Fruit fly (Drosophila melanogaster) whole organism, wandering third instar larva: ENCODE measurements around the gene CG14422.

Experiments used
- CG32264 ChIP-seq: fragments of 200-800 bp; sonication (Bioruptor generic); optimal IDR thresholded peaks from 2 replicates; lab custom pipeline; 2016; ENCODE audit warnings: missing biosample characterization, missing genetic modification characterization
- CG9705 ChIP-seq: fragments of 200-800 bp; sonication (Bioruptor generic); optimal IDR thresholded peaks from 2 replicates; lab custom pipeline; 2018; ENCODE audit warnings: missing biosample characterization, mild to moderate bottlenecking, missing genetic modification characterization
- CrebA ChIP-seq: fragments of 200-800 bp; sonication (Bioruptor generic); optimal IDR thresholded peaks from 2 replicates; lab custom pipeline; 2016; ENCODE audit warnings: missing biosample characterization, mild to moderate bottlenecking, missing genetic modification characterization, borderline replicate concordance
- Dif ChIP-seq: fragments of 200-275, 200-300 bp; sonication (Bioruptor generic); optimal IDR thresholded peaks from 2 replicates; lab custom pipeline; 2018; ENCODE audit warnings: missing biosample characterization, missing genetic modification characterization; ENCODE audit not compliant: partially characterized antibody
- GATAd ChIP-seq: sonication (Bioruptor generic); optimal IDR thresholded peaks from 2 replicates; lab custom pipeline; 2016; ENCODE audit warnings: missing biosample characterization, missing genetic modification characterization
- HLH106 ChIP-seq: fragments of 200-800 bp; optimal IDR thresholded peaks from 3 replicates; lab custom pipeline; 2019; ENCODE audit warnings: missing biosample characterization, mild to moderate bottlenecking, missing genetic modification characterization, moderate library complexity
- Hnf4 ChIP-seq: fragments of 200-800 bp; sonication (Bioruptor generic); optimal IDR thresholded peaks from 2 replicates; lab custom pipeline; 2016; ENCODE audit warnings: missing biosample characterization, mild to moderate bottlenecking, missing genetic modification characterization
- Hr83 ChIP-seq: fragments of 200-300 bp; sonication (Bioruptor generic); optimal IDR thresholded peaks from 2 replicates; lab custom pipeline; 2016; ENCODE audit warnings: missing biosample characterization, mild to moderate bottlenecking, missing genetic modification characterization, moderate library complexity; ENCODE audit not compliant: poor library complexity, severe bottlenecking
- Mio ChIP-seq: sonication (Bioruptor generic); optimal IDR thresholded peaks from 2 replicates; lab custom pipeline; 2016; ENCODE audit warnings: missing biosample characterization, missing genetic modification characterization
- Myc ChIP-seq: fragments of >200 bp; optimal IDR thresholded peaks from 2 replicates; lab custom pipeline; 2017
- N ChIP-seq: fragments of >200 bp; optimal IDR thresholded peaks from 2 replicates; lab custom pipeline; 2018; ENCODE audit warnings: missing biosample characterization, missing external identifiers, missing genetic modification characterization
- Rel ChIP-seq, 2 experiments: fragments of 200-800 bp; sonication (Bioruptor generic) in 1 of 2; optimal IDR thresholded peaks; 2 replicates in 1 of 2; 3 replicates in 1 of 2; lab custom pipeline; 2016 to 2019; ENCODE audit warnings: mild to moderate bottlenecking in 2 of 2, missing biosample characterization in 2 of 2, missing genetic modification characterization in 2 of 2, moderate library complexity in 1 of 2
- Sp1 ChIP-seq: fragments of 200-800 bp; sonication (Bioruptor generic); optimal IDR thresholded peaks from 3 replicates; lab custom pipeline; 2019; ENCODE audit warnings: missing biosample characterization, mild to moderate bottlenecking, missing genetic modification characterization, moderate library complexity
- Vsx2 ChIP-seq: fragments of 200-300, 225-300 bp; sonication (Bioruptor generic); optimal IDR thresholded peaks from 2 replicates; lab custom pipeline; 2018; ENCODE audit warnings: missing biosample characterization, missing genetic modification characterization; ENCODE audit not compliant: partially characterized antibody
- br ChIP-seq: fragments of 200-800 bp; sonication (Bioruptor generic); optimal IDR thresholded peaks from 2 replicates; lab custom pipeline; 2016; ENCODE audit warnings: missing biosample characterization, missing genetic modification characterization
- brk ChIP-seq: fragments of 200-800 bp; sonication (Bioruptor generic); optimal IDR thresholded peaks from 2 replicates; lab custom pipeline; 2016; ENCODE audit warnings: missing biosample characterization, mild to moderate bottlenecking, missing genetic modification characterization
- dl ChIP-seq, 2 experiments: fragments of 175-275, 200-275 bp in 1 of 2; fragments of 200-275 bp in 1 of 2; sonication (Bioruptor generic); optimal IDR thresholded peaks; lab custom pipeline; 2018; ENCODE audit warnings: mild to moderate bottlenecking in 2 of 2, missing biosample characterization in 2 of 2, missing genetic modification characterization in 2 of 2, moderate library complexity in 2 of 2; ENCODE audit not compliant: partially characterized antibody in 2 of 2, insufficient read depth in 1 of 2
- dmrt93B ChIP-seq: fragments of 200-800 bp; sonication (Bioruptor generic); optimal IDR thresholded peaks from 2 replicates; lab custom pipeline; 2018; ENCODE audit warnings: missing biosample characterization, mild to moderate bottlenecking, missing genetic modification characterization
- dsf ChIP-seq: sonication (Bioruptor generic); optimal IDR thresholded peaks from 2 replicates; lab custom pipeline; 2016; ENCODE audit warnings: missing biosample characterization, missing genetic modification characterization, borderline replicate concordance
- foxo ChIP-seq, 2 experiments: fragments of 200-800 bp; sonication (Bioruptor generic); optimal IDR thresholded peaks; 2 replicates in 1 of 2; 3 replicates in 1 of 2; lab custom pipeline; 2016 to 2017; ENCODE audit warnings: missing biosample characterization in 2 of 2, missing genetic modification characterization in 2 of 2
- fru ChIP-seq: fragments of 200-800 bp; sonication (Bioruptor generic); optimal IDR thresholded peaks from 3 replicates; lab custom pipeline; 2016; ENCODE audit warnings: missing biosample characterization, mild to moderate bottlenecking, missing genetic modification characterization
- h ChIP-seq: fragments of 200-800 bp; sonication (Bioruptor generic); optimal IDR thresholded peaks from 3 replicates; lab custom pipeline; 2016; ENCODE audit warnings: missing biosample characterization, mild to moderate bottlenecking, missing genetic modification characterization
- jim ChIP-seq: fragments of 175-275, 200-325 bp; sonication (Bioruptor generic); optimal IDR thresholded peaks from 2 replicates; lab custom pipeline; 2016; ENCODE audit warnings: missing biosample characterization, mild to moderate bottlenecking, missing genetic modification characterization
- psq ChIP-seq: fragments of 200-800 bp; sonication (Bioruptor generic); optimal IDR thresholded peaks from 3 replicates; lab custom pipeline; 2017; ENCODE audit warnings: missing biosample characterization, mild to moderate bottlenecking, missing genetic modification characterization, moderate library complexity
- rgr ChIP-seq: fragments of 200-800 bp; sonication (Bioruptor generic); optimal IDR thresholded peaks from 3 replicates; lab custom pipeline; 2016; ENCODE audit warnings: missing biosample characterization, mild to moderate bottlenecking, missing genetic modification characterization
- sv ChIP-seq: fragments of 200-800 bp; sonication (Bioruptor generic); optimal IDR thresholded peaks from 3 replicates; lab custom pipeline; 2016; ENCODE audit warnings: missing biosample characterization, missing genetic modification characterization
- tai ChIP-seq: sonication (Bioruptor generic); optimal IDR thresholded peaks from 2 replicates; lab custom pipeline; 2016; ENCODE audit warnings: missing biosample characterization, missing genetic modification characterization
- woc ChIP-seq: sonication (Bioruptor generic); optimal IDR thresholded peaks from 2 replicates; lab custom pipeline; 2016; ENCODE audit warnings: missing biosample characterization, mild to moderate bottlenecking, missing genetic modification characterization

The CG14422 gene

dm6 chrX:2936727-2937126, 6.5 kb upstream of the CG14422 start, which contains the start of gene CG3598:
TSS of gene CG3598 (plus strand) at chrX:2937027.
- TF ChIP-seq br (GFP tag; lab: Kevin White, UChicago) = no peak
- TF ChIP-seq CG9705 (GFP tag; lab: Kevin White, UChicago) = no peak
- no peak for TF ChIP-seq Sp1 (GFP tag; lab: Kevin White, UChicago)
- TF ChIP-seq Mio (GFP tag; lab: Kevin White, UChicago) = no peak
- TF ChIP-seq GATAd (GFP tag; lab: Kevin White, UChicago) = no peak
- TF ChIP-seq Vsx2 (GFP tag; lab: Kevin White, UChicago) = no peak
- no peak for TF ChIP-seq rgr (GFP tag; lab: Kevin White, UChicago)
- TF ChIP-seq jim (GFP tag; lab: Kevin White, UChicago) = no peak
- TF ChIP-seq Rel (GFP tag; optimal IDR thresholded peaks at IDR 0.05; lab: Kevin White, UChicago) = no peak
- no peak for TF ChIP-seq Rel (tag; optimal IDR thresholded peaks at IDR 0.05; lab: Kevin White, UChicago)
- no peak for TF ChIP-seq foxo (GFP tag; optimal IDR thresholded peaks at IDR 0.05; lab: Kevin White, UChicago)
- no peak for TF ChIP-seq Myc (lab: Kevin White, UChicago)
- TF ChIP-seq sv (GFP tag; lab: Kevin White, UChicago) = no peak
- no peak for TF ChIP-seq Dif (GFP tag; lab: Kevin White, UChicago)
- no peak for TF ChIP-seq dmrt93B (GFP tag; lab: Kevin White, UChicago)
- no peak for TF ChIP-seq CrebA (GFP tag; lab: Kevin White, UChicago)
- no peak for TF ChIP-seq dsf
- TF ChIP-seq HLH106 (tag; lab: Kevin White, UChicago) = no peak
- no peak for TF ChIP-seq psq (GFP tag; lab: Kevin White, UChicago)
- TF ChIP-seq CG32264 = no peak
- TF ChIP-seq, all 38 proteins: peak for 0

- TF ChIP-seq jim (GFP tag; lab: Kevin White, UChicago) (no peak), Dif (GFP tag; lab: Kevin White, UChicago) (no peak), woc (GFP tag; lab: Kevin White, UChicago) (no peak), CG32264 (no peak), HLH106 (tag; lab: Kevin White, UChicago) (no peak), Vsx2 (GFP tag; lab: Kevin White, UChicago) (no peak), GATAd (GFP tag; lab: Kevin White, UChicago) (no peak)
Observed at dm6 chrX:2938556-2938955, 4.6 kb upstream of the CG14422 start, which contains the start of gene CG14420. TSS of gene CG14420 (plus strand) at chrX:2938856.

- TF ChIP-seq CG9705 (GFP tag; lab: Kevin White, UChicago) (no peak), Myc (lab: Kevin White, UChicago) (no peak), GATAd (GFP tag; lab: Kevin White, UChicago) (no peak), HLH106 (tag; lab: Kevin White, UChicago) (no peak)
Observed at dm6 chrX:2941108-2941507, 2.1 kb upstream of the CG14422 start, which contains the start of gene CG14421. TSS of gene CG14421 (plus strand) at chrX:2941408.

- TF ChIP-seq sv (GFP tag; lab: Kevin White, UChicago) = no peak
- no peak for TF ChIP-seq Dif (GFP tag; lab: Kevin White, UChicago)
- TF ChIP-seq Hr83 = no peak
- TF ChIP-seq, all 38 proteins: peak for 0
Observed at dm6 chrX:2945103-2945502, 1.9 kb downstream of the CG14422 start, which contains the start of gene CG14423. TSS of gene CG14423 (plus strand) at chrX:2945403.

- TF ChIP-seq dsf = no peak
- TF ChIP-seq N (GFP tag; lab: Kevin White, UChicago) = no peak
- no peak for TF ChIP-seq tai (GFP tag; lab: Kevin White, UChicago)
- no peak for TF ChIP-seq Rel (GFP tag; optimal IDR thresholded peaks at IDR 0.05; lab: Kevin White, UChicago)
- TF ChIP-seq Rel (tag; optimal IDR thresholded peaks at IDR 0.05; lab: Kevin White, UChicago) = no peak
- TF ChIP-seq CG9705 (GFP tag; lab: Kevin White, UChicago) = no peak
- TF ChIP-seq psq (GFP tag; lab: Kevin White, UChicago) = no peak
- TF ChIP-seq, all 38 proteins: peak for 0
Observed at dm6 chrX:2946794-2947193, 3.6 kb downstream of the CG14422 start, which contains the start of gene CG17959. TSS of gene CG17959 (plus strand) at chrX:2947094.

- TF ChIP-seq foxo (GFP tag; optimal IDR thresholded peaks at IDR 0.05; lab: Kevin White, UChicago) = peak in 1 of 2 experiments; percentile 11
- TF ChIP-seq Hnf4 (GFP tag; lab: Kevin White, UChicago) = peak; percentile 96
- peak; percentile 18 for TF ChIP-seq HLH106 (tag; lab: Kevin White, UChicago)
- peak; percentile 53 for TF ChIP-seq rgr (GFP tag; lab: Kevin White, UChicago)
- peak; percentile 86 for TF ChIP-seq CrebA (GFP tag; lab: Kevin White, UChicago)
- peak; percentile 42 for TF ChIP-seq CG9705 (GFP tag; lab: Kevin White, UChicago)
- TF ChIP-seq Rel (GFP tag; optimal IDR thresholded peaks at IDR 0.05; lab: Kevin White, UChicago) = peak; percentile 44
- no peak for TF ChIP-seq Rel (tag; optimal IDR thresholded peaks at IDR 0.05; lab: Kevin White, UChicago)
- TF ChIP-seq Sp1 (GFP tag; lab: Kevin White, UChicago) = peak; percentile 50
- peak; percentile 20 for TF ChIP-seq brk (GFP tag; lab: Kevin White, UChicago)
- TF ChIP-seq psq (GFP tag; lab: Kevin White, UChicago) = no peak
- no peak for TF ChIP-seq dsf
- no peak for TF ChIP-seq Mio (GFP tag; lab: Kevin White, UChicago)
- TF ChIP-seq Myc (lab: Kevin White, UChicago) = peak; percentile 38
- peak; percentile 29 for TF ChIP-seq h (GFP tag; lab: Kevin White, UChicago)
- TF ChIP-seq dmrt93B (GFP tag; lab: Kevin White, UChicago) = peak; percentile 49
- no peak for TF ChIP-seq dl (GFP tag; optimal IDR thresholded peaks at IDR 0.05; lab: Kevin White, UChicago; ENCODE audit: insufficient read depth in 1 of 2, partially characterized antibody in 2 of 2)
- peak; percentile 31 for TF ChIP-seq fru (GFP tag; lab: Kevin White, UChicago)
Observed at dm6 chrX:2947545-2948072, 4.4 kb downstream of the CG14422 start, which contains the start of gene CG3603. TSS of gene CG3603 (plus strand) at chrX:2948034.
